Worm (Caenorhabditis elegans) whole organism, late embryonic: Measurements from ENCODE around the gene F21A3.3.
A peak's percentile ranks its signal among the peaks of the same experiment; 100 is the strongest.

Experiments
- C08G9.2 ChIP-seq: sonication (generic microtip); optimal IDR thresholded peaks from 2 replicates; lab custom pipeline; 2016; ENCODE audit warnings: mild to moderate bottlenecking, missing genetic modification characterization, moderate library complexity, missing compliant biosample characterization
- C38D4.7 ChIP-seq: fragments of 200-800 bp; sonication (Bioruptor generic); optimal IDR thresholded peaks from 2 replicates; lab custom pipeline; 2018; ENCODE audit warnings: mild to moderate bottlenecking, missing genetic modification characterization, moderate library complexity, missing compliant biosample characterization
- F13H6.1 ChIP-seq: sonication (generic microtip); optimal IDR thresholded peaks from 2 replicates; lab custom pipeline; 2016; ENCODE audit warnings: missing genetic modification characterization, missing compliant biosample characterization
- T23F11.4 ChIP-seq: fragments of 200-800 bp; sonication (Bioruptor generic); optimal IDR thresholded peaks from 2 replicates; lab custom pipeline; 2018; ENCODE audit warnings: mild to moderate bottlenecking, missing genetic modification characterization, missing compliant biosample characterization
- ahr-1 ChIP-seq: sonication (generic microtip); optimal IDR thresholded peaks from 2 replicates; lab custom pipeline; 2016; ENCODE audit warnings: missing genetic modification characterization, missing compliant biosample characterization
- ama-1 ChIP-seq: fragments of 150-350 bp; optimal IDR thresholded peaks from 2 replicates; lab custom pipeline; 2014
- ceh-14 ChIP-seq: sonication (generic microtip); optimal IDR thresholded peaks from 2 replicates; lab custom pipeline; 2016; ENCODE audit warnings: missing genotype, missing genetic modification characterization, missing compliant biosample characterization
- ceh-19 ChIP-seq: fragments of 200-800 bp; sonication (Bioruptor generic); optimal IDR thresholded peaks from 2 replicates; lab custom pipeline; 2018; ENCODE audit warnings: mild to moderate bottlenecking, missing genetic modification characterization, missing compliant biosample characterization
- ceh-24 ChIP-seq: sonication (generic microtip); optimal IDR thresholded peaks from 2 replicates; lab custom pipeline; 2016; ENCODE audit warnings: mild to moderate bottlenecking, missing genetic modification characterization, missing compliant biosample characterization
- ceh-30 ChIP-seq: fragments of 150-350 bp; optimal IDR thresholded peaks from 2 replicates; lab custom pipeline; 2014; ENCODE audit warnings: missing biosample characterization, missing genetic modification characterization
- ceh-34 ChIP-seq: sonication (generic microtip); optimal IDR thresholded peaks from 2 replicates; lab custom pipeline; 2016; ENCODE audit warnings: mild to moderate bottlenecking, missing genetic modification characterization, missing compliant biosample characterization
- ceh-45 ChIP-seq: fragments of 200-800 bp; sonication (Bioruptor generic); IDR thresholded peaks from 2 replicates; pipeline ENCODE4 v1.3.6; 2022; ENCODE audit warnings: missing genetic modification reagents, missing genetic modification characterization, missing compliant biosample characterization
- ceh-48 ChIP-seq: sonication (generic microtip); optimal IDR thresholded peaks from 2 replicates; lab custom pipeline; 2016; ENCODE audit warnings: missing genetic modification characterization, inconsistent platforms, missing compliant biosample characterization
- ceh-6 ChIP-seq: fragments of 200-800 bp; sonication (Bioruptor generic); optimal IDR thresholded peaks from 2 replicates; lab custom pipeline; 2018; ENCODE audit warnings: mild to moderate bottlenecking, missing genetic modification characterization, missing compliant biosample characterization
- dmd-4 ChIP-seq: sonication (generic microtip); optimal IDR thresholded peaks from 2 replicates; lab custom pipeline; 2016; ENCODE audit warnings: borderline replicate concordance, missing genetic modification characterization, missing compliant biosample characterization
- dve-1 ChIP-seq: sonication (generic microtip); optimal IDR thresholded peaks from 2 replicates; lab custom pipeline; 2017; ENCODE audit warnings: antibody characterized with exemption, mild to moderate bottlenecking, missing genetic modification characterization, missing compliant biosample characterization
- elt-2 ChIP-seq: sonication (generic microtip); optimal IDR thresholded peaks from 2 replicates; lab custom pipeline; 2016; ENCODE audit warnings: missing genetic modification reagents, missing genetic modification characterization, missing compliant biosample characterization
- elt-4 ChIP-seq: sonication (generic microtip); optimal IDR thresholded peaks from 2 replicates; lab custom pipeline; 2016; ENCODE audit warnings: missing genetic modification characterization, missing compliant biosample characterization
- fax-1 ChIP-seq: sonication (generic microtip); optimal IDR thresholded peaks from 2 replicates; lab custom pipeline; 2016; ENCODE audit warnings: missing genotype, missing genetic modification characterization, missing compliant biosample characterization
- fkh-10 ChIP-seq: fragments of 150-350 bp; optimal IDR thresholded peaks from 2 replicates; lab custom pipeline; 2014; ENCODE audit warnings: missing biosample characterization, missing genetic modification reagents, missing genetic modification characterization
- fkh-6 ChIP-seq: sonication (generic microtip); optimal IDR thresholded peaks from 2 replicates; lab custom pipeline; 2016; ENCODE audit warnings: missing genetic modification characterization, missing compliant biosample characterization
- gmeb-2 ChIP-seq: sonication (generic microtip); optimal IDR thresholded peaks from 2 replicates; lab custom pipeline; 2016; ENCODE audit warnings: missing genetic modification characterization, inconsistent platforms, missing compliant biosample characterization
- hlh-13 ChIP-seq: fragments of 200-800 bp; sonication (Bioruptor generic); optimal IDR thresholded peaks from 2 replicates; lab custom pipeline; 2018; ENCODE audit warnings: mild to moderate bottlenecking, missing genetic modification characterization, missing compliant biosample characterization
- hlh-15 ChIP-seq: sonication (generic microtip); optimal IDR thresholded peaks from 2 replicates; lab custom pipeline; 2016; ENCODE audit warnings: missing genetic modification characterization, missing compliant biosample characterization
- hlh-6 ChIP-seq: sonication (generic microtip); optimal IDR thresholded peaks from 2 replicates; lab custom pipeline; 2016; ENCODE audit warnings: missing genotype, missing genetic modification characterization, missing compliant biosample characterization
- hlh-8 ChIP-seq: sonication (generic microtip); optimal IDR thresholded peaks from 2 replicates; lab custom pipeline; 2016; ENCODE audit warnings: missing genotype, missing genetic modification characterization, missing compliant biosample characterization
- lin-11 ChIP-seq: fragments of 200-800 bp; sonication (Bioruptor generic); optimal IDR thresholded peaks from 2 replicates; lab custom pipeline; 2018; ENCODE audit warnings: mild to moderate bottlenecking, missing genetic modification characterization, missing compliant biosample characterization
- madf-2 ChIP-seq: sonication (generic microtip); optimal IDR thresholded peaks from 2 replicates; lab custom pipeline; 2017; ENCODE audit warnings: missing genetic modification characterization, missing compliant biosample characterization
- mec-3 ChIP-seq: sonication (generic microtip); optimal IDR thresholded peaks from 2 replicates; lab custom pipeline; 2016; ENCODE audit warnings: borderline replicate concordance, missing genetic modification characterization, missing compliant biosample characterization
- nfya-1 ChIP-seq: sonication (generic microtip); optimal IDR thresholded peaks from 2 replicates; lab custom pipeline; 2017; ENCODE audit warnings: missing genetic modification characterization, mild to moderate bottlenecking, missing compliant biosample characterization, antibody characterized with exemption, moderate library complexity
- nhr-11 ChIP-seq: fragments of 150-350 bp; optimal IDR thresholded peaks from 2 replicates; lab custom pipeline; 2014; ENCODE audit warnings: missing biosample characterization, missing genetic modification characterization
- npax-4 ChIP-seq: sonication (generic microtip); optimal IDR thresholded peaks from 2 replicates; lab custom pipeline; 2016; ENCODE audit warnings: missing genetic modification characterization, missing compliant biosample characterization
- pag-3 ChIP-seq: sonication (generic microtip); optimal IDR thresholded peaks from 2 replicates; lab custom pipeline; 2016; ENCODE audit warnings: missing compliant biosample characterization, missing genetic modification characterization, borderline replicate concordance
- pat-9 ChIP-seq: fragments of 200-800 bp; sonication (Bioruptor generic); optimal IDR thresholded peaks from 2 replicates; lab custom pipeline; 2018; ENCODE audit warnings: mild to moderate bottlenecking, missing genetic modification characterization, moderate library complexity, missing compliant biosample characterization
- pha-2 ChIP-seq: sonication (generic microtip); optimal IDR thresholded peaks from 2 replicates; lab custom pipeline; 2017; ENCODE audit warnings: mild to moderate bottlenecking, missing genetic modification characterization, missing compliant biosample characterization
- pha-4 ChIP-seq: fragments of 150-350 bp; optimal IDR thresholded peaks from 2 replicates; lab custom pipeline; 2018; ENCODE audit warnings: missing biosample characterization, missing genetic modification reagents, missing genetic modification characterization
- pqm-1 ChIP-seq: sonication (generic microtip); optimal IDR thresholded peaks from 2 replicates; lab custom pipeline; 2016; ENCODE audit warnings: missing genetic modification characterization, missing compliant biosample characterization
- pros-1 ChIP-seq: fragments of 150-350 bp; optimal IDR thresholded peaks from 2 replicates; lab custom pipeline; 2014; ENCODE audit warnings: missing biosample characterization, missing genetic modification reagents, missing genetic modification characterization
- ref-2 ChIP-seq: sonication (generic microtip); optimal IDR thresholded peaks from 2 replicates; lab custom pipeline; 2016; ENCODE audit warnings: missing genetic modification characterization, missing compliant biosample characterization
- rnt-1 ChIP-seq: sonication (generic microtip); optimal IDR thresholded peaks from 2 replicates; lab custom pipeline; 2016; ENCODE audit warnings: missing genetic modification characterization, missing compliant biosample characterization
- sdc-2 ChIP-seq: sonication (generic microtip); optimal IDR thresholded peaks from 2 replicates; lab custom pipeline; 2016; ENCODE audit warnings: missing genotype, missing genetic modification characterization, missing compliant biosample characterization
- syd-9 ChIP-seq: sonication (generic microtip); optimal IDR thresholded peaks from 2 replicates; lab custom pipeline; 2016; ENCODE audit warnings: mild to moderate bottlenecking, missing genetic modification characterization, moderate library complexity, missing compliant biosample characterization
- tbx-2 ChIP-seq: sonication (generic microtip); optimal IDR thresholded peaks from 2 replicates; lab custom pipeline; 2016; ENCODE audit warnings: missing genetic modification characterization, missing compliant biosample characterization
- tbx-7 ChIP-seq: sonication (generic microtip); optimal IDR thresholded peaks from 2 replicates; lab custom pipeline; 2016; ENCODE audit warnings: missing genotype, missing genetic modification characterization, missing compliant biosample characterization
- ttx-3 ChIP-seq: sonication (generic microtip); optimal IDR thresholded peaks from 2 replicates; lab custom pipeline; 2016; ENCODE audit warnings: missing genetic modification reagents, missing genetic modification characterization, missing compliant biosample characterization
- unc-3 ChIP-seq, 2 experiments: fragments of 200-800 bp in 1 of 2; sonication (Bioruptor generic) in 1 of 2; sonication (generic microtip) in 1 of 2; conservative IDR thresholded peaks in 1 of 2; optimal IDR thresholded peaks in 1 of 2; 2 replicates each; pipeline versions ENCODE4 v1.3.6 to Lab custom; 2016 to 2022; ENCODE audit warnings: missing compliant biosample characterization in 2 of 2, missing genetic modification characterization in 2 of 2, missing genetic modification reagents in 1 of 2
- unc-55 ChIP-seq: sonication (generic microtip); optimal IDR thresholded peaks from 2 replicates; lab custom pipeline; 2017; ENCODE audit warnings: missing biosample characterization, missing genetic modification reagents, missing genetic modification characterization
- unc-86 ChIP-seq: sonication (generic microtip); optimal IDR thresholded peaks from 2 replicates; lab custom pipeline; 2016; ENCODE audit warnings: missing genetic modification characterization, missing compliant biosample characterization
- ztf-16 ChIP-seq: sonication (generic microtip); optimal IDR thresholded peaks from 2 replicates; lab custom pipeline; 2017; ENCODE audit warnings: missing genetic modification characterization, missing compliant biosample characterization

F21A3.3 gene

ce11 chrV:15505068-15505467 lies 12.4 kb upstream of the F21A3.3 start (continued):
- no peak for TF ChIP-seq pag-3 (tag; lab: Kevin White, UChicago)
- TF ChIP-seq ceh-48 (tag; lab: Kevin White, UChicago) = peak; percentile 27
- no peak for TF ChIP-seq ceh-30 (tag; lab: Kevin White, UChicago)
- no peak for TF ChIP-seq ztf-16 (tag; lab: Kevin White, UChicago)
- TF ChIP-seq madf-2 (tag; lab: Kevin White, UChicago) = no peak
- TF ChIP-seq unc-86 (tag; lab: Kevin White, UChicago) = no peak
- peak; percentile 23 for TF ChIP-seq hlh-13
- no peak for TF ChIP-seq mec-3 (tag; lab: Kevin White, UChicago)
- peak; percentile 73 for TF ChIP-seq hlh-6 (tag; lab: Kevin White, UChicago)
- TF ChIP-seq ceh-45 (GFP tag; lab: Robert Waterston, UW) = peak; percentile 61; the same call in 1 of the 2 replicates
- TF ChIP-seq ceh-14 = peak; percentile 12
- peak; percentile 26 for TF ChIP-seq T23F11.4 (GFP tag; lab: Kevin White, UChicago)
- peak; percentile 2 for TF ChIP-seq dve-1 (tag; lab: Kevin White, UChicago)
- peak; percentile 51 for TF ChIP-seq ceh-19 (GFP tag; lab: Kevin White, UChicago)
- peak; percentile 22 for TF ChIP-seq ceh-34
- no peak for TF ChIP-seq pqm-1
- TF ChIP-seq C08G9.2 (tag; lab: Kevin White, UChicago) = peak; percentile 2
- TF ChIP-seq npax-4 = no peak
- peak; percentile 64 for TF ChIP-seq C38D4.7 (GFP tag; lab: Kevin White, UChicago)
- TF ChIP-seq hlh-15 (tag; lab: Kevin White, UChicago) = no peak
- no peak for TF ChIP-seq lin-11
- TF ChIP-seq unc-3 (GFP tag; conservative IDR thresholded peaks at IDR 0.05; lab: Robert Waterston, UW) = no peak
- no peak for TF ChIP-seq unc-3 (tag; optimal IDR thresholded peaks at IDR 0.05; lab: Kevin White, UChicago)
- no peak for TF ChIP-seq fax-1 (tag; lab: Kevin White, UChicago)
- TF ChIP-seq pat-9 (tag; lab: Kevin White, UChicago) = peak; percentile 56
- no peak for TF ChIP-seq pros-1
- no peak for TF ChIP-seq pha-4 (tag; lab: Kevin White, UChicago)
- TF ChIP-seq ceh-6 (GFP tag; lab: Kevin White, UChicago) = peak; percentile 11
- no peak for TF ChIP-seq fkh-6 (tag; lab: Kevin White, UChicago)
- TF ChIP-seq gmeb-2 = peak; percentile 41

DNA sequence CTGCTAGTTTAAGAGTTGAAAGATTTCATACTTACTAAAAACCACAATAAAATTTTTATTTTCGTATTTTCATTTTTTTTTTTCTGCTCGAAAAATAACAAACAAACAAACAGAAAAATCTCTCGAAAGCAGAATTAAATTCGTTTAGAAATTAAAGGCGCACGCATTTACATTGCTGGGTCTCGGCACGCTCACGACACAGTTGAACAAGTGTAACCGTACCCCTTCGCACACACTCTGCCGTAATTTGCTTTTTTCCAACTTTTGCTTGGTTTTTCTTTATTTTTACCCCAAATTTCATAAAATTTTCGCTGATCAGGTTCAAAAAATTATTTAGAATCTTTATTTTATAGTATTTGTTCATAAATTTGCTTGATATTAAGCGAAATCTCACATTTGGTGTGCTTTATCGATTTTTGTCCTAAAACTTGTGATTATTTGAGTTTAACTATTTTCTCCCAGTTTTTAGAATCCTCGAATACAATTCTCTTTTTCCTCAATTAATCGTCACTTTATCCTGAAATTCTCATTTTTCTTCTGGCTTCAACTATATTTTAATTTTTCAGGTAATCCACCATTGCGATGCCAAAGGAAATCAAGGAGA lies 5.8 kb upstream of the F21A3.3 start, which contains the start of gene rpl-38:
rpl-38 (plus strand) TSS at position 554 of the 604 bp plus-strand sequence.
- TF ChIP-seq ahr-1 (no peak), lin-11 (no peak), ref-2 (tag; lab: Kevin White, UChicago) (no peak), dmd-4 (no peak), elt-2 (peak; percentile 0), nfya-1 (tag; lab: Kevin White, UChicago) (peak; percentile 90), F13H6.1 (tag; lab: Kevin White, UChicago) (no peak), ceh-24 (no peak), hlh-8 (tag; lab: Kevin White, UChicago) (no peak), sdc-2 (tag; lab: Kevin White, UChicago) (no peak), nhr-11 (tag; lab: Kevin White, UChicago) (no peak), tbx-2 (tag; lab: Kevin White, UChicago) (peak; percentile 40), pros-1 (no peak), tbx-7 (tag; lab: Kevin White, UChicago) (no peak), elt-4 (tag; lab: Kevin White, UChicago) (no peak), ceh-14 (no peak), rnt-1 (no peak), ttx-3 (no peak), ceh-6 (GFP tag; lab: Kevin White, UChicago) (no peak), pqm-1 (no peak), ceh-30 (tag; lab: Kevin White, UChicago) (no peak), ceh-34 (peak; percentile 37), pha-2 (tag; lab: Kevin White, UChicago) (no peak), ama-1 (lab: Kevin White, UChicago) (no peak), syd-9 (tag; lab: Kevin White, UChicago) (no peak), unc-55 (GFP tag; lab: Kevin White, UChicago) (no peak), ceh-45 (GFP tag; lab: Robert Waterston, UW) (no peak), C08G9.2 (tag; lab: Kevin White, UChicago) (no peak), gmeb-2 (no peak), dve-1 (tag; lab: Kevin White, UChicago) (no peak), fkh-10 (GFP tag; lab: Kevin White, UChicago) (no peak), C38D4.7 (GFP tag; lab: Kevin White, UChicago) (no peak), hlh-13 (no peak)
